Fruit fly (Drosophila melanogaster) whole organism, wandering third instar larva: ENCODE measurements around the gene CG15337.

Experiments used
- Dfd ChIP-seq: fragments of >200 bp; optimal IDR thresholded peaks from 2 replicates; lab custom pipeline; 2017; ENCODE audit warnings: missing biosample characterization, missing genetic modification characterization
- Hr78 ChIP-seq: fragments of >200 bp; optimal IDR thresholded peaks from 2 replicates; lab custom pipeline; 2017; ENCODE audit warnings: missing biosample characterization, missing genetic modification characterization
- N ChIP-seq: fragments of >200 bp; optimal IDR thresholded peaks from 2 replicates; lab custom pipeline; 2018; ENCODE audit warnings: missing biosample characterization, missing external identifiers, missing genetic modification characterization
- dmrt93B ChIP-seq: fragments of 200-800 bp; sonication (Bioruptor generic); optimal IDR thresholded peaks from 2 replicates; lab custom pipeline; 2018; ENCODE audit warnings: missing biosample characterization, mild to moderate bottlenecking, missing genetic modification characterization
- ey ChIP-seq: fragments of 200-800 bp; sonication (Bioruptor generic); optimal IDR thresholded peaks from 2 replicates; lab custom pipeline; 2016; ENCODE audit warnings: missing biosample characterization, missing genetic modification characterization
- h ChIP-seq: fragments of 200-800 bp; sonication (Bioruptor generic); optimal IDR thresholded peaks from 3 replicates; lab custom pipeline; 2016; ENCODE audit warnings: missing biosample characterization, mild to moderate bottlenecking, missing genetic modification characterization
- pan ChIP-seq: fragments of >200 bp; optimal IDR thresholded peaks from 2 replicates; lab custom pipeline; 2017
- psq ChIP-seq: fragments of 200-800 bp; sonication (Bioruptor generic); optimal IDR thresholded peaks from 3 replicates; lab custom pipeline; 2017; ENCODE audit warnings: missing biosample characterization, mild to moderate bottlenecking, missing genetic modification characterization, moderate library complexity
- sv ChIP-seq: fragments of 200-800 bp; sonication (Bioruptor generic); optimal IDR thresholded peaks from 3 replicates; lab custom pipeline; 2016; ENCODE audit warnings: missing biosample characterization, missing genetic modification characterization

DNA sequence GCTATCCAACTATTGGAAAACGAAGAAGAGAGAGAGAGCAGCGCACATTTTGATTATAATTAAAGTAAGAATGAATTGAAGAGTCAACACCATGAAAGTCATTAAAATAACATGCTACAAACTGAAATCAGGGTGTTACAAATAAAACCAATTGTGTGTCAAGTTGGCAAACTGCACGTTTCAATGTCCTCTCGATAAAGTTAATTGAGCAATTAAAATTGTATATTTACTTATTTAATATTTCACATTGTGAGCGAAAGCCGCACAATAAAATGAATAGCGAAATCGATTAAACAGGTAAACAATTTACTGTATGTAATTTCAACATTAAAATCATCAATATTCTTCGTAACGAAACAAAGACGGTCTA lies 36.3 kb downstream of the CG15337 start:
- TF ChIP-seq ey (GFP tag; lab: Kevin White, UChicago) (no peak), Dfd (GFP tag; lab: Kevin White, UChicago) (no peak), dmrt93B (GFP tag; lab: Kevin White, UChicago) (peak; percentile 10), pan (lab: Kevin White, UChicago) (no peak), N (no peak), psq (peak; percentile 7), sv (GFP tag; lab: Kevin White, UChicago) (no peak), h (GFP tag; lab: Kevin White, UChicago) (no peak), Hr78 (GFP tag; lab: Kevin White, UChicago) (no peak)
